Worm (Caenorhabditis elegans): Measurements from ENCODE around the gene col-72.

Gene col-72

ce11 chrII:3514631-3515030, 9.4 kb downstream of the col-72 start, which contains the start of gene srz-5:
Gene srz-5 (minus strand): TSS chrII:3514731.
- TF ChIP-seq mls-2 (tag; optimal IDR thresholded peaks at IDR 0.05) (no peak), unc-120 (tag; optimal IDR thresholded peaks at IDR 0.05; ENCODE audit: poor library complexity, severe bottlenecking) (no peak), ztf-11 (tag; optimal IDR thresholded peaks at IDR 0.05) (no peak), sem-2 (GFP tag; optimal IDR thresholded peaks at IDR 0.05) (no peak), blmp-1 (tag; optimal IDR thresholded peaks at IDR 0.05) (no peak), mab-5 (tag; optimal IDR thresholded peaks at IDR 0.05) (no peak), ceh-39 (tag; optimal IDR thresholded peaks at IDR 0.05) (no peak), cnd-1 (tag; optimal IDR thresholded peaks at IDR 0.05) (no peak), M03D4.4 (tag; optimal IDR thresholded peaks at IDR 0.05) (no peak), lin-32 (GFP tag; optimal IDR thresholded peaks at IDR 0.05) (no peak), bed-3 (GFP tag; optimal IDR thresholded peaks at IDR 0.05) (no peak), elt-1 (tag; optimal IDR thresholded peaks at IDR 0.05; ENCODE audit: borderline replicate concordance, insufficient read depth) (no peak), hlh-1 (tag; optimal IDR thresholded peaks at IDR 0.05) (no peak), ham-2 (GFP tag; optimal IDR thresholded peaks at IDR 0.05) (no peak), sptf-1 (tag; optimal IDR thresholded peaks at IDR 0.05) (no peak), unc-62 (GFP tag; optimal IDR thresholded peaks at IDR 0.05) (no peak), ces-1 (GFP tag; optimal IDR thresholded peaks at IDR 0.05) (no peak)

- TF ChIP-seq nhr-2 (tag; optimal IDR thresholded peaks at IDR 0.05) (no peak), sem-2 (GFP tag; optimal IDR thresholded peaks at IDR 0.05) (no peak), snpc-4 (tag; optimal IDR thresholded peaks at IDR 0.05) (no peak)
Observed at ce11 chrII:3512240-3512639, 11.8 kb downstream of the col-72 start, which contains the start of gene Y49F6B.19. Gene Y49F6B.19 (minus strand): TSS chrII:3512340.

DNA sequence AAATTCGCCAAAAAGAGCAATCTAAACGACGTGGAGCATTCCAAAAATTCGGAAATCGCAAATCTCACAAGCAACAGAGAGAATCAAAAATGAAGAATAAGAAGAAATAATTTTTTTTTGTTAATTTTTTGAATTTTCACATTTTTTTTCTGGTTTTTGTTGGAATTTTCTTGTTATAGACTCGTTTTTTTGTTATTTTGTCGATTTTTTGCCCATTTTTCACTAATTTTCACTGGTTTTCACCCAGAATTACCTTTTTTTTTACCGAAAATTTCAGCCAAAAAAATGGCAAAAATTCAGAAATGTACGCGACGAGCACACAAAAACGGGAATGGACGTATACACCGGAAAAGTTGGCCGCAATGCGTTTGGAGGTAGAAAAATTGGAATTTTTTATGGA, 19.3 kb downstream of the col-72 start, which contains the start of gene cyh-1:
Gene cyh-1 (plus strand): TSS at position 301 of the 400 bp plus-strand sequence.
- TF ChIP-seq pha-4 (tag; optimal IDR thresholded peaks at IDR 0.05) (no peak), sptf-1 (tag; optimal IDR thresholded peaks at IDR 0.05) (no peak), ceh-83 (GFP tag; optimal IDR thresholded peaks at IDR 0.05) (no peak), unc-120 (tag; optimal IDR thresholded peaks at IDR 0.05; ENCODE audit: poor library complexity, severe bottlenecking) (no peak), mep-1 (tag; optimal IDR thresholded peaks at IDR 0.05) (no peak), nhr-76 (tag; optimal IDR thresholded peaks at IDR 0.05) (no peak), ceh-39 (tag; optimal IDR thresholded peaks at IDR 0.05) (no peak), bed-3 (GFP tag; optimal IDR thresholded peaks at IDR 0.05) (no peak), elt-3 (tag; optimal IDR thresholded peaks at IDR 0.05) (no peak), nhr-2 (tag; optimal IDR thresholded peaks at IDR 0.05) (no peak), unc-39 (tag; optimal IDR thresholded peaks at IDR 0.05) (no peak), drap-1 (GFP tag; optimal IDR thresholded peaks at IDR 0.05) (no peak), mls-2 (tag; optimal IDR thresholded peaks at IDR 0.05) (no peak)

ce11 chrII:3502520-3503323, 21.3 kb downstream of the col-72 start, which contains the start of the genes col-71 and Y49F6B.2:
Gene col-71 (minus strand): TSS chrII:3502570.
Gene Y49F6B.2 (plus strand): TSS chrII:3502968.
- no peak for TF ChIP-seq nhr-12 (tag; optimal IDR thresholded peaks at IDR 0.05)
- peak; percentile 9 for TF ChIP-seq bed-3 (GFP tag; optimal IDR thresholded peaks at IDR 0.05)
- peak; percentile 58 for TF ChIP-seq mep-1 (tag; optimal IDR thresholded peaks at IDR 0.05)
- peak; percentile 46 for TF ChIP-seq nhr-237 (tag; optimal IDR thresholded peaks at IDR 0.05)
- peak; percentile 65 for TF ChIP-seq mab-5 (tag; optimal IDR thresholded peaks at IDR 0.05)
- TF ChIP-seq ceh-83 (GFP tag; optimal IDR thresholded peaks at IDR 0.05): no peak
- no peak for TF ChIP-seq elt-1 (tag; optimal IDR thresholded peaks at IDR 0.05; ENCODE audit: borderline replicate concordance, insufficient read depth)
- no peak for TF ChIP-seq ham-2 (GFP tag; optimal IDR thresholded peaks at IDR 0.05)
- peak; percentile 25 for TF ChIP-seq unc-120 (tag; optimal IDR thresholded peaks at IDR 0.05; ENCODE audit: poor library complexity, severe bottlenecking)
- TF ChIP-seq unc-62 (GFP tag; optimal IDR thresholded peaks at IDR 0.05): no peak
- peak; percentile 53 for TF ChIP-seq mls-2 (tag; optimal IDR thresholded peaks at IDR 0.05)
- no peak for TF ChIP-seq elt-3 (tag; optimal IDR thresholded peaks at IDR 0.05)
- TF ChIP-seq ces-1 (GFP tag; optimal IDR thresholded peaks at IDR 0.05): peak; percentile 99
- TF ChIP-seq ceh-43 (GFP tag; optimal IDR thresholded peaks at IDR 0.05): peak; percentile 5
- TF ChIP-seq lsy-2 (tag; optimal IDR thresholded peaks at IDR 0.05): peak; percentile 51
- no peak for TF ChIP-seq blmp-1 (tag; optimal IDR thresholded peaks at IDR 0.05)
- TF ChIP-seq tbx-8 (GFP tag; optimal IDR thresholded peaks at IDR 0.05): peak; percentile 21
- TF ChIP-seq ceh-39 (tag; optimal IDR thresholded peaks at IDR 0.05): peak; percentile 5
- peak; percentile 68 for TF ChIP-seq sptf-1 (tag; optimal IDR thresholded peaks at IDR 0.05)
- TF ChIP-seq pha-4 (tag; optimal IDR thresholded peaks at IDR 0.05): peak; percentile 46
- TF ChIP-seq M03D4.4 (tag; optimal IDR thresholded peaks at IDR 0.05): no peak
- peak; percentile 73 for TF ChIP-seq lin-13 (tag; optimal IDR thresholded peaks at IDR 0.05)
- TF ChIP-seq cnd-1 (tag; optimal IDR thresholded peaks at IDR 0.05): peak; percentile 48

Data from whole organism, mixed stage, embryonic.